Worm (Caenorhabditis elegans) whole organism, L1 larva: ENCODE results near the gene tex-2.

Source experiments
- C16A3.4 ChIP-seq: fragments of 150-350 bp; optimal IDR thresholded peaks from 2 replicates; lab custom pipeline; 2014; ENCODE audit warnings: missing biosample characterization, missing genetic modification characterization
- efl-3 ChIP-seq: fragments of 200-800 bp; sonication (Bioruptor generic); optimal IDR thresholded peaks from 2 replicates; lab custom pipeline; 2018; ENCODE audit warnings: mild to moderate bottlenecking, missing genetic modification characterization, missing compliant biosample characterization
- isw-1 ChIP-seq: fragments of 200-800 bp; sonication (Bioruptor generic); IDR thresholded peaks from 2 replicates; pipeline ENCODE4 v1.3.6; 2022; ENCODE audit warnings: missing genetic modification characterization, missing compliant biosample characterization
- lin-13 ChIP-seq: fragments of 150-350 bp; optimal IDR thresholded peaks from 2 replicates; lab custom pipeline; 2014; ENCODE audit warnings: missing biosample characterization, missing genetic modification reagents, missing genetic modification characterization
- tbx-2 ChIP-seq: sonication (generic microtip); optimal IDR thresholded peaks from 2 replicates; lab custom pipeline; 2016; ENCODE audit warnings: missing genetic modification characterization, missing compliant biosample characterization
- unc-62 ChIP-seq: fragments of 150-350 bp; optimal IDR thresholded peaks from 2 replicates; lab custom pipeline; 2014; ENCODE audit warnings: missing biosample characterization, missing genetic modification reagents, missing genetic modification characterization
- unc-98 ChIP-seq: fragments of 200-800 bp; sonication (Bioruptor generic); IDR thresholded peaks from 2 replicates; pipeline ENCODE4 v1.3.6; 2022; ENCODE audit warnings: missing genetic modification characterization, missing compliant biosample characterization
- vab-15 ChIP-seq: sonication (generic microtip); optimal IDR thresholded peaks from 2 replicates; lab custom pipeline; 2017; ENCODE audit warnings: missing genotype, mild to moderate bottlenecking, missing genetic modification characterization, missing compliant biosample characterization
- ztf-11 ChIP-seq, 2 experiments: sonication (generic microtip); optimal IDR thresholded peaks; 2 replicates each; lab custom pipeline; 2016 to 2017; ENCODE audit warnings: missing genetic modification characterization in 2 of 2, missing biosample characterization in 1 of 2, missing compliant biosample characterization in 1 of 2

DNA sequence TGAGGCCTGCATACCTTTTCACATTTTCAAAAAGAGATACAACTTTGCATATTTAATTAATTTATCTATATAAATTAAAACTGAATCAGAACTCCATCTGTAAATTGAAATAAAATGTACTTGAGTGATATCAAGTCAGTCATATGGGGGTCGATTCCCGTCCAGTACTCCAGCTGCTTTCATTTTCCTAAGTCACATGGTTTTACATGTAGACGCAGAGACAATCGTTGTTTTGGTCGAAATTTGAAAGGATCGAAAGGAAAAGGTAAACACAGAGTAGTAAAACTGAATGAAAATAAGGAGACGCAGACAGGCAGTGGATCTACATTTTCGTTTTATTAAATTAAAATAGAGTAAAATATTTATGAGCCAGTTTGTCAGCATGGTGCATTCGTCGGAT, 716 bp upstream of the tex-2 start:
- TF ChIP-seq tbx-2 (tag; lab: Kevin White, UChicago) (no peak), unc-98 (GFP tag; lab: Robert Waterston, UW) (no peak), C16A3.4 (peak; percentile 58), unc-62 (GFP tag; lab: Kevin White, UChicago) (no peak), lin-13 (GFP tag; lab: Kevin White, UChicago) (peak; percentile 1), vab-15 (tag; lab: Kevin White, UChicago) (no peak), isw-1 (no peak), efl-3 (GFP tag; lab: Kevin White, UChicago) (no peak), ztf-11 (tag; optimal IDR thresholded peaks at IDR 0.05; lab: Kevin White, UChicago) (no peak)
